Fruit fly (Drosophila melanogaster) whole organism, wandering third instar larva: Measurements from ENCODE around the gene CG11168.

Experiments
- Hnf4 ChIP-seq: fragments of 200-800 bp; sonication (Bioruptor generic); optimal IDR thresholded peaks from 2 replicates; lab custom pipeline; 2016; ENCODE audit warnings: missing biosample characterization, mild to moderate bottlenecking, missing genetic modification characterization
- dl ChIP-seq, 2 experiments: fragments of 175-275, 200-275 bp in 1 of 2; fragments of 200-275 bp in 1 of 2; sonication (Bioruptor generic); optimal IDR thresholded peaks; lab custom pipeline; 2018; ENCODE audit warnings: mild to moderate bottlenecking in 2 of 2, missing biosample characterization in 2 of 2, missing genetic modification characterization in 2 of 2, moderate library complexity in 2 of 2; ENCODE audit not compliant: partially characterized antibody in 2 of 2, insufficient read depth in 1 of 2
- foxo ChIP-seq, 2 experiments: fragments of 200-800 bp; sonication (Bioruptor generic); optimal IDR thresholded peaks; 2 replicates in 1 of 2; 3 replicates in 1 of 2; lab custom pipeline; 2016 to 2017; ENCODE audit warnings: missing biosample characterization in 2 of 2, missing genetic modification characterization in 2 of 2
- h ChIP-seq: fragments of 200-800 bp; sonication (Bioruptor generic); optimal IDR thresholded peaks from 3 replicates; lab custom pipeline; 2016; ENCODE audit warnings: missing biosample characterization, mild to moderate bottlenecking, missing genetic modification characterization
- lola ChIP-seq: fragments of >200 bp; optimal IDR thresholded peaks from 2 replicates; lab custom pipeline; 2017; ENCODE audit warnings: missing biosample characterization, missing genetic modification characterization

DNA sequence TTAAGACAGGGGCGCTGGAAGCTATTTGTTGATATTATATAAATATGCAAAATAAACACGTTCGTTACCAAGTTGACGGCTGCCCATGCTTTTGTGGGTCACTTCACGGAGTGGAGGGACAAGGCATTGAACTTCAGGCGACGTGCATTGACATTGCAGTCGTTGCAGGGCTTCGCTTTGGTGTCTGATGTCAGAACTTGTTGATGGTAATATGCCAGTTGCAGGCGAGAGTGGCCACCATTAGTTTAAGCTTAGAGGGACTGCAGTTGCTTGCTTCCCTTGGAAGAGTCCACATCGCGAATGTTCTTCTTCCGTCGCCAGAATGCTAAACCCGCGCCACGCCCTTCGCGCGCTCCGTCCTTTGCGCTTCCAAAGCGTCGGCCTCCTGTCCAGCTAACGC lies 29.4 kb downstream of the CG11168 start, which contains the start of gene mah:
- no peak for TF ChIP-seq h (GFP tag; lab: Kevin White, UChicago)
- TF ChIP-seq foxo (GFP tag; optimal IDR thresholded peaks at IDR 0.05; lab: Kevin White, UChicago): no peak
- TF ChIP-seq dl (GFP tag; optimal IDR thresholded peaks at IDR 0.05; lab: Kevin White, UChicago; ENCODE audit: insufficient read depth in 1 of 2, partially characterized antibody in 2 of 2): no peak
- no peak for TF ChIP-seq lola (GFP tag; lab: Kevin White, UChicago)
- no peak for TF ChIP-seq Hnf4 (GFP tag; lab: Kevin White, UChicago)
